Fruit fly (Drosophila melanogaster): ENCODE results near the gene Cdk8.

Cdk8 gene

DNA sequence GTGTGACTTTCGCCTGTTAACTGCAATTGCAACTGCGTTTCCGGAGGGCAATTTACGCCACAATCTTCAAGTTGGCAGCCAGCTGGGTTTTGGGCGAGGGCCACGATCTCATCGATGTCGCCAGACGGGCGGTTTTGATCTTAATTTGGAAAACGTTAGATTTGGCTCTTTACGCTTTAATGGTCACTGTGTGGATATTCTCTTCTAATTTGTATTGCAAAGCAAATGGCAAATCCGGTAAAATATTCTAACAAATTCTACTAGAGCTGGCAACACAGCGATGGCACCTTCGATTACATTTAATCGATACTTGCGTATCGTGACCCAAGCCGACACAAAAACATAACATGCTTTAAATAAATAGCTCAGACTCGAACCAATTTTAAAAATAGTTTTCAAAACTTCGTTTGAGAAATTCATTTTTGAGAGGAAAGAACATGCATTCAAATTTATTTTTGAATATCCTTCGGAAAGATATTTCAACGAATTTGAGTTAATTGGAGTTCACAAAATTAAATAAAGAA lies 1.9 kb downstream of the Cdk8 start, which contains the start of gene I-2 (continued):
- no peak for TF ChIP-seq Fer3 (tag; optimal IDR thresholded peaks at IDR 0.05)
- peak; percentile 84 for TF ChIP-seq Opbp (GFP tag; IDR thresholded peaks at IDR 0.05; ENCODE audit: partially characterized antibody)
- TF ChIP-seq CG12659 (GFP tag; optimal IDR thresholded peaks at IDR 0.05): peak; percentile 61
- peak; percentile 26 for TF ChIP-seq CG9437 (GFP tag; optimal IDR thresholded peaks at IDR 0.05)
- no peak for TF ChIP-seq peb (GFP tag; IDR thresholded peaks at IDR 0.05)
- no peak for TF ChIP-seq pho (GFP tag; optimal IDR thresholded peaks at IDR 0.05)
- no peak for TF ChIP-seq CG1647 (GFP tag; optimal IDR thresholded peaks at IDR 0.05)
- TF ChIP-seq CG11695 (GFP tag; IDR thresholded peaks at IDR 0.05): no peak
- TF ChIP-seq CG11247 (GFP tag; IDR thresholded peaks at IDR 0.05): no peak
- no peak for TF ChIP-seq CG8944 (GFP tag; optimal IDR thresholded peaks at IDR 0.05)
- peak; percentile 85 for TF ChIP-seq amos (GFP tag; IDR thresholded peaks at IDR 0.05; ENCODE audit: partially characterized antibody)
- TF ChIP-seq CG17186 (GFP tag; optimal IDR thresholded peaks at IDR 0.05): peak; percentile 90
- TF ChIP-seq Hand (GFP tag; optimal IDR thresholded peaks at IDR 0.05): no peak
- no peak for TF ChIP-seq fru (optimal IDR thresholded peaks at IDR 0.05)
- TF ChIP-seq CG4730 (GFP tag; IDR thresholded peaks at IDR 0.05): no peak
- TF ChIP-seq CG16813 (GFP tag; IDR thresholded peaks at IDR 0.05; ENCODE audit: partially characterized antibody): peak; percentile 83
- TF ChIP-seq bbx (GFP tag; IDR thresholded peaks at IDR 0.05; ENCODE audit: partially characterized antibody): peak; percentile 86
- peak; percentile 60 for TF ChIP-seq CG2129 (GFP tag; IDR thresholded peaks at IDR 0.05; ENCODE audit: partially characterized antibody)
- no peak for TF ChIP-seq NK7.1 (GFP tag; optimal IDR thresholded peaks at IDR 0.05)
- TF ChIP-seq danr (GFP tag; IDR thresholded peaks at IDR 0.05): no peak
- TF ChIP-seq HmgD (GFP tag; optimal IDR thresholded peaks at IDR 0.05): peak; percentile 45
- TF ChIP-seq dpn (GFP tag; optimal IDR thresholded peaks at IDR 0.05): peak in 1 of 2 experiments; percentile 25
- TF ChIP-seq CG31388 (GFP tag; optimal IDR thresholded peaks at IDR 0.05): no peak
- TF ChIP-seq BEAF-32 (GFP tag; optimal IDR thresholded peaks at IDR 0.05): peak; percentile 84
- peak; percentile 93 for TF ChIP-seq CG13287 (GFP tag; IDR thresholded peaks at IDR 0.05; ENCODE audit: partially characterized antibody)
- no peak for TF ChIP-seq vfl (GFP tag; optimal IDR thresholded peaks at IDR 0.05)
- TF ChIP-seq Hr39 (optimal IDR thresholded peaks at IDR 0.05): no peak
- peak; percentile 75 for TF ChIP-seq CG4617 (GFP tag; optimal IDR thresholded peaks at IDR 0.05; ENCODE audit: borderline replicate concordance)
- no peak for TF ChIP-seq ind (GFP tag; optimal IDR thresholded peaks at IDR 0.05)
- TF ChIP-seq ranshi (GFP tag; IDR thresholded peaks at IDR 0.05): no peak
- TF ChIP-seq CG8290 (GFP tag; optimal IDR thresholded peaks at IDR 0.05): no peak
- no peak for TF ChIP-seq CG8290 (tag; optimal IDR thresholded peaks at IDR 0.05)
- TF ChIP-seq gfzf (GFP tag; optimal IDR thresholded peaks at IDR 0.05): peak; percentile 51
- peak; percentile 30; the same call in 1 of the 3 replicates for TF ChIP-seq jigr1 (GFP tag; IDR thresholded peaks at IDR 0.05)
- no peak for TF ChIP-seq lbe (GFP tag; optimal IDR thresholded peaks at IDR 0.05)
- no peak for TF ChIP-seq wek (GFP tag; optimal IDR thresholded peaks at IDR 0.05)
- TF ChIP-seq eyg (GFP tag; optimal IDR thresholded peaks at IDR 0.05): no peak
- TF ChIP-seq sqz (GFP tag; optimal IDR thresholded peaks at IDR 0.05): no peak
- no peak for TF ChIP-seq br (optimal IDR thresholded peaks at IDR 0.05)
- TF ChIP-seq lov (optimal IDR thresholded peaks at IDR 0.05): no peak
- TF ChIP-seq lov (GFP tag; IDR thresholded peaks at IDR 0.05): no peak
- TF ChIP-seq ab (GFP tag; optimal IDR thresholded peaks at IDR 0.05): no peak
- no peak for TF ChIP-seq CG6765 (GFP tag; optimal IDR thresholded peaks at IDR 0.05)
- no peak for TF ChIP-seq CG7372 (GFP tag; IDR thresholded peaks at IDR 0.05)
- no peak for TF ChIP-seq CG4360 (GFP tag; IDR thresholded peaks at IDR 0.05)
- no peak for TF ChIP-seq unpg (GFP tag; optimal IDR thresholded peaks at IDR 0.05)
- no peak for TF ChIP-seq CG3838 (GFP tag; optimal IDR thresholded peaks at IDR 0.05)
- peak; percentile 16 for TF ChIP-seq CG4282 (GFP tag; optimal IDR thresholded peaks at IDR 0.05)
- TF ChIP-seq Camta (GFP tag; optimal IDR thresholded peaks at IDR 0.05): no peak
- peak; percentile 10 for TF ChIP-seq CG8924 (tag; optimal IDR thresholded peaks at IDR 0.05)
- TF ChIP-seq CG30403 (GFP tag; optimal IDR thresholded peaks at IDR 0.05): no peak
- no peak for TF ChIP-seq sr (GFP tag; IDR thresholded peaks at IDR 0.05)
- no peak for TF ChIP-seq NfI (GFP tag; optimal IDR thresholded peaks at IDR 0.05)

All from whole organism, embryonic.